Fruit fly (Drosophila melanogaster) whole organism, prepupa: ENCODE data around the gene Sap30.

Source experiments
- Blimp-1 ChIP-seq: fragments of 200-800 bp; sonication (Bioruptor generic); optimal IDR thresholded peaks from 3 replicates; lab custom pipeline; 2017; ENCODE audit warnings: missing biosample characterization, missing genetic modification characterization, mild to moderate bottlenecking, moderate library complexity, missing genetic modification reagents
- CG10631 ChIP-seq: fragments of 200-800 bp; sonication (Bioruptor generic); optimal IDR thresholded peaks from 2 replicates; lab custom pipeline; 2016; ENCODE audit warnings: missing biosample characterization, missing genetic modification characterization
- CG10669 ChIP-seq: fragments of 200-800 bp; sonication (Bioruptor generic); optimal IDR thresholded peaks from 3 replicates; lab custom pipeline; 2018; ENCODE audit warnings: missing biosample characterization, mild to moderate bottlenecking, missing genetic modification characterization, moderate library complexity
- CG11294 ChIP-seq: fragments of 200-800 bp; sonication (Bioruptor generic); IDR thresholded peaks from 2 replicates; pipeline ENCODE4 v1.3.6; 2022; ENCODE audit warnings: missing biosample characterization, missing genetic modification characterization
- CG11762 ChIP-seq: fragments of 200-800 bp; sonication (Bioruptor generic); optimal IDR thresholded peaks from 3 replicates; lab custom pipeline; 2016; ENCODE audit warnings: missing biosample characterization, missing genetic modification characterization; ENCODE audit not compliant: insufficient read depth
- CG11902 ChIP-seq: fragments of 200-800 bp; sonication (Bioruptor generic); optimal IDR thresholded peaks from 3 replicates; lab custom pipeline; 2016; ENCODE audit warnings: missing biosample characterization, missing genetic modification characterization
- CG15336 ChIP-seq: fragments of 200-800 bp; sonication (Bioruptor generic); IDR thresholded peaks from 2 replicates; pipeline ENCODE4 v1.3.6; 2022; ENCODE audit warnings: missing biosample characterization, missing genetic modification characterization
- CG1621 ChIP-seq: fragments of 200-800 bp; sonication (Bioruptor generic); optimal IDR thresholded peaks from 3 replicates; lab custom pipeline; 2018; ENCODE audit warnings: missing biosample characterization, mild to moderate bottlenecking, missing genetic modification characterization
- CG3032 ChIP-seq: fragments of 200-800 bp; optimal IDR thresholded peaks from 2 replicates; lab custom pipeline; 2019; ENCODE audit warnings: missing biosample characterization, mild to moderate bottlenecking, missing genetic modification characterization, moderate library complexity
- CG34406 ChIP-seq: fragments of 200-800 bp; sonication (Bioruptor generic); optimal IDR thresholded peaks from 3 replicates; lab custom pipeline; 2016; ENCODE audit warnings: missing biosample characterization, missing genetic modification characterization
- CG3919 ChIP-seq: fragments of 200-800 bp; sonication (Bioruptor generic); optimal IDR thresholded peaks from 3 replicates; lab custom pipeline; 2016; ENCODE audit warnings: missing biosample characterization, missing genetic modification characterization
- CG4318 ChIP-seq: fragments of 200-800 bp; sonication (Bioruptor generic); optimal IDR thresholded peaks from 3 replicates; lab custom pipeline; 2017; ENCODE audit warnings: missing biosample characterization, mild to moderate bottlenecking, missing genetic modification characterization
- CG6163 ChIP-seq: fragments of 200-800 bp; sonication (Bioruptor generic); IDR thresholded peaks from 3 replicates; pipeline ENCODE4 v1.3.6; 2022; ENCODE audit warnings: missing biosample characterization, missing genetic modification characterization
- CG6276 ChIP-seq: fragments of 200-800 bp; sonication (Bioruptor generic); optimal IDR thresholded peaks from 2 replicates; lab custom pipeline; 2017; ENCODE audit warnings: missing biosample characterization, mild to moderate bottlenecking, missing genetic modification characterization
- CG6792 ChIP-seq: fragments of 200-800 bp; sonication (Bioruptor generic); optimal IDR thresholded peaks from 3 replicates; lab custom pipeline; 2016; ENCODE audit warnings: missing biosample characterization, missing genetic modification characterization
- CG6808 ChIP-seq: fragments of 200-800 bp; sonication (Bioruptor generic); optimal IDR thresholded peaks from 3 replicates; lab custom pipeline; 2017; ENCODE audit warnings: missing biosample characterization, missing genetic modification characterization, mild to moderate bottlenecking, moderate library complexity, missing genetic modification reagents
- CG6854 ChIP-seq: fragments of 200-800 bp; sonication (Bioruptor generic); optimal IDR thresholded peaks from 2 replicates; lab custom pipeline; 2017; ENCODE audit warnings: missing biosample characterization, mild to moderate bottlenecking, missing genetic modification characterization
- CG7368 ChIP-seq: fragments of 200-800 bp; sonication (Bioruptor generic); optimal IDR thresholded peaks from 3 replicates; lab custom pipeline; 2016; ENCODE audit warnings: missing biosample characterization, missing genetic modification characterization
- CG8632 ChIP-seq: fragments of 200-800 bp; sonication (Bioruptor generic); optimal IDR thresholded peaks from 3 replicates; lab custom pipeline; 2016; ENCODE audit warnings: missing biosample characterization, missing genetic modification characterization
- CG9139 ChIP-seq: fragments of 200-800 bp; sonication (Bioruptor generic); optimal IDR thresholded peaks from 3 replicates; lab custom pipeline; 2017; ENCODE audit warnings: missing biosample characterization, mild to moderate bottlenecking, missing genetic modification characterization
- Eip75B ChIP-seq: fragments of 200-800 bp; sonication (Bioruptor generic); optimal IDR thresholded peaks from 3 replicates; lab custom pipeline; 2016; ENCODE audit warnings: missing biosample characterization, missing genetic modification characterization
- Eip78C ChIP-seq: fragments of 200-800 bp; sonication (Bioruptor generic); peaks from one replicate; lab custom pipeline; 2016; ENCODE audit warnings: missing biosample characterization, missing genetic modification characterization
- Eip93F ChIP-seq: fragments of 200-800 bp; sonication (Bioruptor generic); optimal IDR thresholded peaks from 2 replicates; lab custom pipeline; 2016; ENCODE audit warnings: missing biosample characterization, mild to moderate bottlenecking, missing genetic modification characterization
- Ets21C ChIP-seq: fragments of 200-800 bp; sonication (Bioruptor generic); optimal IDR thresholded peaks from 3 replicates; lab custom pipeline; 2016; ENCODE audit warnings: missing biosample characterization, missing genetic modification characterization
- Gug ChIP-seq: fragments of 200-800 bp; sonication (Bioruptor generic); IDR thresholded peaks from 2 replicates; pipeline ENCODE4 v1.3.6; 2022; ENCODE audit warnings: missing biosample characterization, missing genetic modification characterization
- Hr38 ChIP-seq: sonication (Bioruptor generic); optimal IDR thresholded peaks from 2 replicates; lab custom pipeline; 2016; ENCODE audit warnings: missing biosample characterization, missing genetic modification characterization
- Hr39 ChIP-seq: fragments of 200-800 bp; sonication (Bioruptor generic); optimal IDR thresholded peaks from 2 replicates; lab custom pipeline; 2016; ENCODE audit warnings: missing biosample characterization, missing genetic modification characterization
- Lpt ChIP-seq: fragments of 200-800 bp; sonication (Bioruptor generic); optimal IDR thresholded peaks from 3 replicates; lab custom pipeline; 2016; ENCODE audit warnings: missing biosample characterization, missing genetic modification characterization
- Met ChIP-seq: fragments of 200-800 bp; sonication (Bioruptor generic); optimal IDR thresholded peaks from 3 replicates; lab custom pipeline; 2016; ENCODE audit warnings: missing biosample characterization, missing genetic modification characterization
- OdsH ChIP-seq: fragments of 200-800 bp; sonication (Bioruptor generic); optimal IDR thresholded peaks from 3 replicates; lab custom pipeline; 2016; ENCODE audit warnings: missing biosample characterization, missing genetic modification characterization
- Sox102F ChIP-seq: fragments of 200-800 bp; sonication (Bioruptor generic); optimal IDR thresholded peaks from 2 replicates; lab custom pipeline; 2016; ENCODE audit warnings: missing biosample characterization, mild to moderate bottlenecking, missing genetic modification characterization
- Sox14 ChIP-seq: fragments of 200-800 bp; sonication (Bioruptor generic); optimal IDR thresholded peaks from 3 replicates; lab custom pipeline; 2016; ENCODE audit warnings: missing biosample characterization, missing genetic modification characterization
- Sox15 ChIP-seq: fragments of 200-800 bp; sonication (Bioruptor generic); optimal IDR thresholded peaks from 3 replicates; lab custom pipeline; 2016; ENCODE audit warnings: missing biosample characterization, missing genetic modification characterization
- achi ChIP-seq: fragments of 200-800 bp; sonication (Bioruptor generic); optimal IDR thresholded peaks from 3 replicates; lab custom pipeline; 2016; ENCODE audit warnings: missing biosample characterization, missing genetic modification characterization
- acj6 ChIP-seq: fragments of 200-800 bp; sonication (Bioruptor generic); optimal IDR thresholded peaks from 3 replicates; lab custom pipeline; 2016; ENCODE audit warnings: missing biosample characterization, missing genetic modification characterization
- cyc ChIP-seq: fragments of 200-800 bp; sonication (Bioruptor generic); optimal IDR thresholded peaks from 3 replicates; lab custom pipeline; 2016; ENCODE audit warnings: missing biosample characterization, missing genetic modification characterization
- esn ChIP-seq: fragments of 200-800 bp; sonication (Bioruptor generic); optimal IDR thresholded peaks from 2 replicates; lab custom pipeline; 2016; ENCODE audit warnings: missing biosample characterization, mild to moderate bottlenecking, missing genetic modification characterization, moderate library complexity
- fd59A ChIP-seq: fragments of 200-800 bp; sonication (Bioruptor generic); optimal IDR thresholded peaks from 2 replicates; lab custom pipeline; 2017; ENCODE audit warnings: missing biosample characterization, mild to moderate bottlenecking, missing genetic modification characterization, missing genetic modification reagents
- fd85E ChIP-seq: fragments of 200-800 bp; sonication (Bioruptor generic); optimal IDR thresholded peaks from 3 replicates; lab custom pipeline; 2016; ENCODE audit warnings: missing biosample characterization, missing genetic modification characterization
- fkh ChIP-seq: fragments of 200-800 bp; sonication (Bioruptor generic); optimal IDR thresholded peaks from 3 replicates; lab custom pipeline; 2017; ENCODE audit warnings: missing biosample characterization, mild to moderate bottlenecking, missing genetic modification characterization, moderate library complexity
- net ChIP-seq: fragments of 200-800 bp; sonication (Bioruptor generic); optimal IDR thresholded peaks from 3 replicates; lab custom pipeline; 2016; ENCODE audit warnings: missing biosample characterization, missing genetic modification characterization
- pdm3 ChIP-seq: fragments of 200-800 bp; sonication (Bioruptor generic); optimal IDR thresholded peaks from 3 replicates; lab custom pipeline; 2016; ENCODE audit warnings: missing biosample characterization, missing genetic modification characterization
- salr ChIP-seq, 2 experiments: fragments of 200-800 bp; sonication (Bioruptor generic); optimal IDR thresholded peaks; 3 replicates each; lab custom pipeline; 2016 to 2018; ENCODE audit warnings: missing biosample characterization in 2 of 2, missing genetic modification characterization in 2 of 2, mild to moderate bottlenecking in 1 of 2
- spab ChIP-seq: fragments of 200-800 bp; sonication (Bioruptor generic); optimal IDR thresholded peaks from 2 replicates; lab custom pipeline; 2017; ENCODE audit warnings: missing biosample characterization, mild to moderate bottlenecking, missing genetic modification characterization, missing genetic modification reagents
- ss ChIP-seq, 2 experiments: fragments of 200-800 bp; sonication (Bioruptor generic); optimal IDR thresholded peaks; 2 replicates in 1 of 2; 3 replicates in 1 of 2; lab custom pipeline; 2017 to 2018; ENCODE audit warnings: mild to moderate bottlenecking in 2 of 2, missing biosample characterization in 2 of 2, missing genetic modification characterization in 2 of 2, moderate library complexity in 1 of 2
- svp ChIP-seq: fragments of 200-800 bp; sonication (Bioruptor generic); peaks from one replicate; lab custom pipeline; 2016; ENCODE audit warnings: missing biosample characterization, missing genetic modification characterization
- topi ChIP-seq: fragments of 200-800 bp; sonication (Bioruptor generic); optimal IDR thresholded peaks from 3 replicates; lab custom pipeline; 2016; ENCODE audit warnings: missing biosample characterization, missing genetic modification characterization
- vri ChIP-seq: fragments of 200-800 bp; sonication (Bioruptor generic); optimal IDR thresholded peaks from 3 replicates; lab custom pipeline; 2016; ENCODE audit warnings: missing biosample characterization, mild to moderate bottlenecking, missing genetic modification characterization

Gene Sap30

DNA sequence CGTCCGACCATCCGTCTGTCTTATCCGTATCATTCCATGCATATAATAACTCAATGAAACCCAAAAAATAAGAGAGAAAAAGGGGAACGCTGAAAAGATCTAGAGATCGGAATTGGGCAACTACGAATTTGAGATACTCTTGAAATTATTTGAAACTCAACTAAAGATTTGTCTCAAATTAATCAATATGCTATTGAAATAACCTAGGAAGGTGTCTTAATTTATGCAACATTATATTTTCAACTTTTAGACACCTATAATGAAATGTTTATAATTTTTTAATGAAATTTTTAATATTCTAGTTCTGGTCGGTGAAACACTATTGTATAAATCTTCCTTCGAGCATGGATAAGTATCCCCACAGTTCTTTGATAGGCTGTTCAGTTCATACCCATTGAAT, 26.5 kb upstream of the Sap30 start:
- TF ChIP-seq salr (GFP tag; optimal IDR thresholded peaks at IDR 0.05; lab: Kevin White, UChicago) (no peak), CG10631 (GFP tag; lab: Kevin White, UChicago) (peak; percentile 3), CG3032 (no peak), net (GFP tag; lab: Kevin White, UChicago) (no peak), cyc (GFP tag; lab: Kevin White, UChicago) (peak; percentile 1), CG11902 (GFP tag; lab: Kevin White, UChicago) (no peak), svp (GFP tag; lab: Kevin White, UChicago) (peak; percentile 72), Met (GFP tag; lab: Kevin White, UChicago) (peak; percentile 7), Eip78C (GFP tag; lab: Kevin White, UChicago) (peak; percentile 63), Sox15 (GFP tag; lab: Kevin White, UChicago) (no peak), topi (GFP tag; lab: Kevin White, UChicago) (no peak), CG3919 (GFP tag; lab: Kevin White, UChicago) (peak; percentile 2)

DNA sequence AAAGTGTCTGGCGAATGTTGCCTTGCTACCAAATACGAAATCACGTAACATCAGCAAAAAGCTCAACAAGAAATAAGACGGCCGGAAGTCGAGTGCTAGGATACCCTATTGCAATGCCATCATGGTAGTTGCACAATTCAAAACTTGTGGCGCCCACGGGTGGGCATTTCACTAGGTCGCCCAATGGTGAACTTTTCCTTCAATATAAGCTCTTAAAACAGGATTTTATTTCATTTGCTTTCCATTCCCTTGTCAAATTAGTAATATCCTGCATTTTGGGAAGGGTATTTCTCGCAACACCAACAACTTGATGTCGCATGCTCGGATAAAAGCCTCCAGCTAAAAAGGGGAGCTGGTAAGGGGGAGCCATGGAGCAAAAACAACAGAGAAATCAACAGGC, 25.6 kb upstream of the Sap30 start:
- TF ChIP-seq Eip93F: no peak
- peak; percentile 79 for TF ChIP-seq CG6163
- no peak for TF ChIP-seq CG9139
- TF ChIP-seq CG10631 (GFP tag; lab: Kevin White, UChicago): peak; percentile 66
- TF ChIP-seq Met (GFP tag; lab: Kevin White, UChicago): peak; percentile 80
- TF ChIP-seq Blimp-1 (GFP tag; lab: Kevin White, UChicago): no peak
- TF ChIP-seq esn (GFP tag; lab: Kevin White, UChicago): peak; percentile 81
- peak; percentile 68 for TF ChIP-seq acj6 (GFP tag; lab: Kevin White, UChicago)
- peak; percentile 22 for TF ChIP-seq CG11762 (GFP tag; lab: Kevin White, UChicago)
- TF ChIP-seq CG10669: peak; percentile 60
- TF ChIP-seq CG3919 (GFP tag; lab: Kevin White, UChicago): peak; percentile 62
- TF ChIP-seq fd59A (GFP tag; lab: Kevin White, UChicago): peak; percentile 56
- TF ChIP-seq salr (GFP tag; optimal IDR thresholded peaks at IDR 0.05; lab: Kevin White, UChicago): peak in 1 of 2 experiments; percentile 43
- TF ChIP-seq CG6792 (GFP tag; lab: Kevin White, UChicago): peak; percentile 72
- TF ChIP-seq CG6808 (GFP tag; lab: Kevin White, UChicago): no peak
- peak; percentile 62 for TF ChIP-seq OdsH (GFP tag; lab: Kevin White, UChicago)
- no peak for TF ChIP-seq ss (GFP tag; optimal IDR thresholded peaks at IDR 0.05; lab: Kevin White, UChicago)
- TF ChIP-seq Sox102F (GFP tag; lab: Kevin White, UChicago): peak; percentile 78
- peak; percentile 67 for TF ChIP-seq CG8632 (GFP tag; lab: Kevin White, UChicago)
- peak; percentile 61 for TF ChIP-seq CG1621 (tag; lab: Kevin White, UChicago)
- peak; percentile 19 for TF ChIP-seq CG4318 (GFP tag; lab: Kevin White, UChicago)
- peak; percentile 89 for TF ChIP-seq svp (GFP tag; lab: Kevin White, UChicago)
- peak; percentile 73 for TF ChIP-seq Sox14 (GFP tag; lab: Kevin White, UChicago)
- peak; percentile 12 for TF ChIP-seq fd85E (GFP tag; lab: Kevin White, UChicago)
- TF ChIP-seq CG34406: peak; percentile 66
- peak; percentile 41; the same call in 1 of the 2 replicates for TF ChIP-seq Gug (GFP tag; lab: Robert Waterston, UW)
- TF ChIP-seq Eip75B (GFP tag; lab: Kevin White, UChicago): peak; percentile 67
- peak; percentile 40 for TF ChIP-seq net (GFP tag; lab: Kevin White, UChicago)
- TF ChIP-seq CG11902 (GFP tag; lab: Kevin White, UChicago): peak; percentile 62
- TF ChIP-seq CG6276 (GFP tag; lab: Kevin White, UChicago): peak; percentile 34
- TF ChIP-seq CG11294 (GFP tag; lab: Robert Waterston, UW): 0 out of 2 replicates have a peak, but pooled peaks have one; percentile 37
- TF ChIP-seq vri (GFP tag; lab: Kevin White, UChicago): peak; percentile 84
- peak; percentile 59 for TF ChIP-seq pdm3 (GFP tag; lab: Kevin White, UChicago)
- TF ChIP-seq Ets21C (GFP tag; lab: Kevin White, UChicago): peak; percentile 65
- TF ChIP-seq spab: peak; percentile 36
- peak; percentile 74 for TF ChIP-seq Eip78C (GFP tag; lab: Kevin White, UChicago)
- TF ChIP-seq cyc (GFP tag; lab: Kevin White, UChicago): peak; percentile 78
- TF ChIP-seq CG7368 (GFP tag; lab: Kevin White, UChicago): peak; percentile 52
- TF ChIP-seq Hr39 (GFP tag; lab: Kevin White, UChicago): peak; percentile 84
- peak; percentile 79 for TF ChIP-seq CG15336 (GFP tag; lab: Robert Waterston, UW)
- peak; percentile 58 for TF ChIP-seq Sox15 (GFP tag; lab: Kevin White, UChicago)
- no peak for TF ChIP-seq Hr38 (GFP tag; lab: Kevin White, UChicago)
- peak; percentile 47 for TF ChIP-seq Lpt (GFP tag; lab: Kevin White, UChicago)
- no peak for TF ChIP-seq CG6854 (GFP tag; lab: Kevin White, UChicago)
- no peak for TF ChIP-seq fkh
- peak; percentile 54 for TF ChIP-seq achi (GFP tag; lab: Kevin White, UChicago)
- peak; percentile 52 for TF ChIP-seq CG3032
